Worm (Caenorhabditis elegans) whole organism, mixed stage, embryonic: ENCODE measurements around the gene B0281.6.

ENCODE experiments used
- elt-1 ChIP-seq: sonication (generic microtip); optimal IDR thresholded peaks from 2 replicates; lab custom pipeline; 2017; ENCODE audit warnings: missing genetic modification characterization, mild to moderate bottlenecking, missing compliant biosample characterization, antibody characterized with exemption, moderate library complexity, borderline replicate concordance; ENCODE audit not compliant: insufficient read depth
- flh-1 ChIP-seq: fragments of 200-800 bp; sonication (Bioruptor generic); optimal IDR thresholded peaks from 2 replicates; lab custom pipeline; 2018; ENCODE audit warnings: mild to moderate bottlenecking, missing genetic modification characterization, moderate library complexity, missing compliant biosample characterization
- lin-13 ChIP-seq: fragments of 150-350 bp; optimal IDR thresholded peaks from 2 replicates; lab custom pipeline; 2014; ENCODE audit warnings: missing biosample characterization, missing genetic modification characterization
- nhr-28 ChIP-seq: fragments of 150-350 bp; optimal IDR thresholded peaks from 2 replicates; lab custom pipeline; 2014; ENCODE audit warnings: missing biosample characterization, missing genetic modification characterization
- unc-62 ChIP-seq: fragments of 150-350 bp; optimal IDR thresholded peaks from 2 replicates; lab custom pipeline; 2014; ENCODE audit warnings: missing biosample characterization, missing genetic modification reagents, missing genetic modification characterization

DNA sequence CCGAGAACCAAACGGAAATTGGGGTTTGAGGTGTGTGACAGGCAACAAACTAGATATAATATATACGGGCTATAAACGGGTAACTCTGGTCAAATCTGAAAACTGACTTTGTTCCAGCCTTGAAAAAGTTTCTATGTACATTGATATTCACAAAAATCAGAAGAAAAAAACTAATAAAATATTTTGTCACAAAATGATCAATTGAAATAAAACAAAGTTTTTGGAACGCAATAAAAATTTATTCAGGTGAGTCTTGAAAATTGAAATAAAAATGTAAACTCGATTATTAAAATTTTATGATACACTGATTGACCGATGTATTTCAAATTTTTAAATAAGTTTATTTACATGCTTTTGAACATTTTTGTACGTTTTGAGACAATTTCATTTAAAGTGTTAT, at the start of gene B0281.6:
- TF ChIP-seq elt-1 = no peak
- TF ChIP-seq flh-1 (GFP tag; lab: Kevin White, UChicago) = no peak
- TF ChIP-seq nhr-28 = no peak
- no peak for TF ChIP-seq unc-62 (GFP tag; lab: Kevin White, UChicago)
- no peak for TF ChIP-seq lin-13
